Worm (Caenorhabditis elegans) whole organism, L4/young adult: ENCODE data around the gene str-155.

Experiments used
- dao-5 ChIP-seq: sonication (generic microtip); optimal IDR thresholded peaks from 2 replicates; lab custom pipeline; 2016; ENCODE audit warnings: missing genotype, missing genetic modification characterization, moderate library complexity, missing compliant biosample characterization
- him-1 ChIP-seq: sonication (generic microtip); optimal IDR thresholded peaks from 2 replicates; lab custom pipeline; 2016; ENCODE audit warnings: missing genotype, missing genetic modification reagents, missing genetic modification characterization, missing compliant biosample characterization

DNA sequence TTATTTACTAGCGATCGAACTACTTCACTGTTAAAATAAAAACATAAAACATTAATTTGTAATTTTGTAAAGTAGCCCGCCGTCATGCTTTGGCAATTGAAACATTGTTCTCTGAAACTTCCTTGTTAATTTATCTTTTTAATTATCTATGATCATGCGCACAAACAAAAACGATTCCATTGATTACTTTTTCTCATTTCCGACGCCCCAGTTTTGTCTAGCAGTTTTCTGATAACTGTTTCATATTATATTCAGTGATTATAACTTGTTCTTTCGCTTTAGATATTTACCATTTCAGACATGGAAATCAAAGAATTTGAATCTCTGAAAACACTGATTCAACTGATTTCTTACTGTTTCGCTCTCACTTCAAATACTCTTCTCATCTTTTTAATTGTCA is 38.7 kb upstream of the str-155 start, which contains the start of gene str-170:
- TF ChIP-seq him-1 (tag; lab: Kevin White, UChicago) (no peak), dao-5 (tag; lab: Kevin White, UChicago) (no peak)
